Worm (Caenorhabditis elegans) whole organism, young adult: ENCODE data around the gene srz-48.

Experiments
- B0035.1 ChIP-seq: sonication (generic microtip); optimal IDR thresholded peaks from 2 replicates; lab custom pipeline; 2016; ENCODE audit warnings: missing genetic modification characterization, mild to moderate bottlenecking, missing compliant biosample characterization, missing genotype, missing genetic modification reagents
- F33H1.4 ChIP-seq: fragments of 200-800 bp; sonication (Bioruptor generic); IDR thresholded peaks from 2 replicates; pipeline ENCODE4 v1.3.6; 2022; ENCODE audit warnings: missing genetic modification reagents, missing genetic modification characterization, missing compliant biosample characterization
- ama-1 ChIP-seq, 3 experiments: fragments of 150-350 bp in 1 of 3; sonication (generic microtip) in 2 of 3; optimal IDR thresholded peaks; 2 replicates each; lab custom pipeline; 2014 to 2018; ENCODE audit warnings: missing biosample characterization in 2 of 3, missing genetic modification characterization in 2 of 3, missing genetic modification reagents in 2 of 3
- ccch-3 ChIP-seq: fragments of 200-800 bp; sonication (Bioruptor generic); optimal IDR thresholded peaks from 2 replicates; lab custom pipeline; 2018; ENCODE audit warnings: mild to moderate bottlenecking, missing genetic modification characterization, missing compliant biosample characterization
- dpl-1 ChIP-seq: fragments of 150-350 bp; optimal IDR thresholded peaks from 2 replicates; lab custom pipeline; 2014; ENCODE audit warnings: missing biosample characterization, missing genetic modification reagents, missing genetic modification characterization
- hsf-1 ChIP-seq: fragments of 200-800 bp; sonication (Bioruptor generic); IDR thresholded peaks from 2 replicates; pipeline ENCODE4 v1.3.6; 2022; ENCODE audit warnings: missing genetic modification reagents, missing genetic modification characterization, missing compliant biosample characterization
- lir-1 ChIP-seq: fragments of 200-800 bp; sonication (Bioruptor generic); conservative IDR thresholded peaks from 2 replicates; pipeline ENCODE4 v1.3.6; 2022; ENCODE audit warnings: missing genetic modification reagents, missing genetic modification characterization, missing compliant biosample characterization
- ztf-28 ChIP-seq: fragments of 200-800 bp; sonication (Bioruptor generic); IDR thresholded peaks from 2 replicates; pipeline ENCODE4 v1.3.6; 2022; ENCODE audit warnings: missing genetic modification reagents, missing genetic modification characterization, missing compliant biosample characterization

DNA sequence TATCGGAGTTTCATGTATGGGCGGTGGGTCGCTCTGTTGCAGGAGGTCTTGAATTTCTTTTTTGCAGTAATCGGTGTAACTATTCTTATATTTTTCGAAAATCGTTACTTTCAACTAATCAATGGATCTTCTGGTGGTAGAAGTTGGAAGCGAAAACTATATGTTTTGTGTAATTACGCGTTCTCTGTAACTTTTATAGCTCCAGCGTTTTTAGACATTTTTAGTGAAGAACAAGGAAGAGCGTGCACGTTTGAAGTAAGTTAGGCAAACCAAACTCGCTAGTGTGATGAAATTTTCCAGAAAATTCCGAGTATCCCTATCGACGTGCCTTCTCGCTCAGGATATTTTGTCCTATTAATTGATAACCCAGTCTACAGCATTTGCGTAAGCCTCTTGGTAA, 20.6 kb downstream of the srz-48 start, which contains the start of gene srh-154:
- no peak for TF ChIP-seq ccch-3
- no peak for TF ChIP-seq hsf-1 (GFP tag; lab: Robert Waterston, UW)
- no peak for TF ChIP-seq ama-1 (optimal IDR thresholded peaks at IDR 0.05; lab: Kevin White, UChicago)
- no peak for TF ChIP-seq ama-1 (GFP tag; optimal IDR thresholded peaks at IDR 0.05; lab: Kevin White, UChicago)
- no peak for TF ChIP-seq F33H1.4 (GFP tag; lab: Robert Waterston, UW)
- no peak for TF ChIP-seq lir-1 (GFP tag; lab: Robert Waterston, UW)
- TF ChIP-seq ztf-28 = no peak
- TF ChIP-seq dpl-1 (GFP tag; lab: Kevin White, UChicago) = no peak
- no peak for TF ChIP-seq B0035.1
